Fruit fly (Drosophila melanogaster) whole organism, embryonic: ENCODE measurements around the gene Creld.

Experiments
- Abd-B ChIP-seq: fragments of 200-800 bp; sonication (Bioruptor generic); optimal IDR thresholded peaks from 2 replicates; lab custom pipeline; 2018; ENCODE audit warnings: missing biosample characterization, mild to moderate bottlenecking, missing genetic modification characterization, moderate library complexity
- Awh ChIP-seq: fragments of 200-800 bp; sonication (Bioruptor generic); IDR thresholded peaks from 2 replicates; pipeline ENCODE4, ENCODE4 v1.3.6; 2022; ENCODE audit warnings: missing biosample characterization, missing genetic modification characterization
- Bgb ChIP-seq: fragments of 200-800 bp; sonication (Bioruptor generic); IDR thresholded peaks from 2 replicates; pipeline ENCODE4 v1.3.6; 2022; ENCODE audit warnings: missing biosample characterization, missing genetic modification characterization; ENCODE audit not compliant: partially characterized antibody
- CG11723 ChIP-seq: fragments of 200-800 bp; sonication (Bioruptor generic); optimal IDR thresholded peaks from 2 replicates; lab custom pipeline; 2017; ENCODE audit warnings: missing biosample characterization, mild to moderate bottlenecking, missing genetic modification characterization
- CG12155 ChIP-seq: fragments of 200-800 bp; sonication (Bioruptor generic); optimal IDR thresholded peaks from 3 replicates; lab custom pipeline; 2016; ENCODE audit warnings: missing biosample characterization, missing genetic modification characterization
- CG13775 ChIP-seq: fragments of 200-800 bp; sonication (Bioruptor generic); optimal IDR thresholded peaks from 3 replicates; lab custom pipeline; 2017; ENCODE audit warnings: missing biosample characterization, mild to moderate bottlenecking, missing genetic modification characterization
- CG14014 ChIP-seq: fragments of 200-800 bp; sonication (Bioruptor generic); IDR thresholded peaks from 2 replicates; pipeline ENCODE4 v1.3.6; 2022; ENCODE audit warnings: missing biosample characterization, missing genetic modification characterization
- CG17359 ChIP-seq: fragments of 200-800 bp; sonication (Bioruptor generic); optimal IDR thresholded peaks from 3 replicates; lab custom pipeline; 2018; ENCODE audit warnings: missing biosample characterization, mild to moderate bottlenecking, missing genetic modification characterization, moderate library complexity
- CG17829 ChIP-seq: fragments of 200-800 bp; optimal IDR thresholded peaks from 2 replicates; lab custom pipeline; 2019; ENCODE audit warnings: missing biosample characterization, mild to moderate bottlenecking, missing genetic modification characterization, moderate library complexity
- CG18476 ChIP-seq: fragments of 200-800 bp; sonication (Bioruptor generic); optimal IDR thresholded peaks from 2 replicates; lab custom pipeline; 2016; ENCODE audit warnings: missing biosample characterization, mild to moderate bottlenecking, missing genetic modification characterization
- CG2875 ChIP-seq: fragments of 200-800 bp; sonication (Bioruptor generic); optimal IDR thresholded peaks from 2 replicates; lab custom pipeline; 2017; ENCODE audit warnings: missing biosample characterization, mild to moderate bottlenecking, missing genetic modification characterization, missing genetic modification reagents
- CG34224 ChIP-seq: fragments of 200-800 bp; sonication (Bioruptor generic); IDR thresholded peaks from 3 replicates; pipeline ENCODE4 v1.3.6; 2022; ENCODE audit warnings: missing biosample characterization, missing genetic modification characterization; ENCODE audit not compliant: partially characterized antibody
- CG42726 ChIP-seq: fragments of 200-800 bp; sonication (Bioruptor generic); IDR thresholded peaks from 2 replicates; pipeline ENCODE4 v1.3.6; 2022; ENCODE audit warnings: missing biosample characterization, missing genetic modification characterization; ENCODE audit not compliant: partially characterized antibody
- CG4707 ChIP-seq: fragments of 200-800 bp; sonication (Bioruptor generic); optimal IDR thresholded peaks from 2 replicates; lab custom pipeline; 2018; ENCODE audit warnings: missing biosample characterization, mild to moderate bottlenecking, missing genetic modification characterization, moderate library complexity
- CG5245 ChIP-seq: fragments of 200-800 bp; sonication (Bioruptor generic); optimal IDR thresholded peaks from 3 replicates; lab custom pipeline; 2016; ENCODE audit warnings: missing biosample characterization, missing genetic modification characterization
- CG7372 ChIP-seq: fragments of 200-800 bp; sonication (Bioruptor generic); IDR thresholded peaks from 2 replicates; pipeline ENCODE4 v1.3.6; 2022; ENCODE audit warnings: missing biosample characterization, missing genetic modification characterization
- CG7987 ChIP-seq: fragments of 200-800 bp; sonication (Bioruptor generic); optimal IDR thresholded peaks from 2 replicates; lab custom pipeline; 2018; ENCODE audit warnings: missing biosample characterization, mild to moderate bottlenecking, missing genetic modification characterization, moderate library complexity
- CG8281 ChIP-seq: fragments of 200-800 bp; sonication (Bioruptor generic); optimal IDR thresholded peaks from 2 replicates; lab custom pipeline; 2018; ENCODE audit warnings: missing biosample characterization, mild to moderate bottlenecking, missing genetic modification characterization, moderate library complexity
- Dad ChIP-seq: fragments of 200-800 bp; sonication (Bioruptor generic); optimal IDR thresholded peaks from 3 replicates; lab custom pipeline; 2016; ENCODE audit warnings: missing biosample characterization, missing genetic modification characterization
- Dek ChIP-seq: fragments of 200-800 bp; sonication (Bioruptor generic); optimal IDR thresholded peaks from 3 replicates; lab custom pipeline; 2019; ENCODE audit warnings: missing biosample characterization, mild to moderate bottlenecking, missing genetic modification characterization, moderate library complexity
- Ets65A ChIP-seq: fragments of 200-800 bp; sonication (Bioruptor generic); peaks from one replicate; lab custom pipeline; 2016; ENCODE audit warnings: missing biosample characterization, missing genetic modification characterization
- Gug ChIP-seq: fragments of 200-800 bp; sonication (Bioruptor generic); IDR thresholded peaks from 4 replicates; pipeline ENCODE4 v1.3.6; 2022; ENCODE audit warnings: missing biosample characterization, missing genetic modification characterization
- HLH4C ChIP-seq: fragments of 200-800 bp; sonication (Bioruptor generic); IDR thresholded peaks from 3 replicates; pipeline ENCODE4 v1.3.6; 2022; ENCODE audit warnings: missing biosample characterization, missing genetic modification characterization; ENCODE audit not compliant: partially characterized antibody
- Hey ChIP-seq: fragments of 200-800 bp; sonication (Bioruptor generic); optimal IDR thresholded peaks from 3 replicates; lab custom pipeline; 2018; ENCODE audit warnings: missing biosample characterization, mild to moderate bottlenecking, missing genetic modification characterization
- Mes4 ChIP-seq: fragments of 200-800 bp; sonication (Bioruptor generic); optimal IDR thresholded peaks from 2 replicates; lab custom pipeline; 2016; ENCODE audit warnings: missing biosample characterization, missing genetic modification characterization
- NC2β ChIP-seq: fragments of 200-800 bp; sonication (Bioruptor generic); optimal IDR thresholded peaks from 2 replicates; lab custom pipeline; 2016; ENCODE audit warnings: missing biosample characterization, missing genetic modification characterization
- Optix ChIP-seq: fragments of 200-800 bp; sonication (Bioruptor generic); IDR thresholded peaks from 3 replicates; pipeline ENCODE4 v1.3.6; 2022; ENCODE audit warnings: missing biosample characterization, missing genetic modification characterization
- Taf1 ChIP-seq: fragments of 200-800 bp; sonication (Bioruptor generic); IDR thresholded peaks from 2 replicates; pipeline ENCODE4 v1.3.6; 2022; ENCODE audit warnings: missing biosample characterization, missing genetic modification characterization
- ara ChIP-seq: fragments of 200-800 bp; sonication (Bioruptor generic); IDR thresholded peaks from 2 replicates; pipeline ENCODE4 v1.3.6; 2022; ENCODE audit warnings: missing biosample characterization, missing genetic modification characterization
- ato ChIP-seq: fragments of 200-800 bp; sonication (Bioruptor generic); IDR thresholded peaks from 2 replicates; pipeline ENCODE4 v1.3.6; 2022; ENCODE audit warnings: missing biosample characterization, missing genetic modification characterization; ENCODE audit not compliant: partially characterized antibody
- bigmax ChIP-seq: fragments of 200-800 bp; sonication (Bioruptor generic); optimal IDR thresholded peaks from 2 replicates; lab custom pipeline; 2018; ENCODE audit warnings: missing biosample characterization, mild to moderate bottlenecking, missing genetic modification characterization
- corto ChIP-seq: fragments of 200-800 bp; sonication (Bioruptor generic); optimal IDR thresholded peaks from 2 replicates; lab custom pipeline; 2016; ENCODE audit warnings: missing biosample characterization, mild to moderate bottlenecking, missing genetic modification characterization, moderate library complexity
- cwo ChIP-seq: fragments of 200-800 bp; sonication (Bioruptor generic); optimal IDR thresholded peaks from 3 replicates; lab custom pipeline; 2017; ENCODE audit warnings: missing biosample characterization, missing genetic modification characterization, mild to moderate bottlenecking, moderate library complexity, missing genetic modification reagents
- dati ChIP-seq: fragments of 200-800 bp; sonication (Bioruptor generic); IDR thresholded peaks from 2 replicates; pipeline ENCODE4 v1.3.6; 2022; ENCODE audit warnings: missing biosample characterization, missing genetic modification characterization
- dimm ChIP-seq: fragments of 200-800 bp; sonication (Bioruptor generic); IDR thresholded peaks from 2 replicates; pipeline ENCODE4 v1.3.6; 2022; ENCODE audit warnings: missing biosample characterization, missing genetic modification characterization
- en ChIP-seq: fragments of 200-800 bp; sonication (Bioruptor generic); optimal IDR thresholded peaks from 2 replicates; lab custom pipeline; 2016; ENCODE audit warnings: missing biosample characterization, missing genetic modification characterization
- eyg ChIP-seq: fragments of 200-800 bp; sonication (Bioruptor generic); optimal IDR thresholded peaks from 3 replicates; lab custom pipeline; 2016; ENCODE audit warnings: missing biosample characterization, missing genetic modification characterization
- fd102C ChIP-seq: fragments of 200-800 bp; sonication (Bioruptor generic); optimal IDR thresholded peaks from 2 replicates; lab custom pipeline; 2018; ENCODE audit warnings: missing biosample characterization, mild to moderate bottlenecking, missing genetic modification characterization, moderate library complexity
- fd64A ChIP-seq: fragments of 200-800 bp; sonication (Bioruptor generic); optimal IDR thresholded peaks from 3 replicates; lab custom pipeline; 2018; ENCODE audit warnings: missing biosample characterization, mild to moderate bottlenecking, missing genetic modification characterization
- gcm ChIP-seq: fragments of 200-800 bp; sonication (Bioruptor generic); optimal IDR thresholded peaks from 2 replicates; lab custom pipeline; 2019; ENCODE audit warnings: missing biosample characterization, mild to moderate bottlenecking, missing genetic modification characterization, moderate library complexity
- gem ChIP-seq: fragments of 200-800 bp; sonication (Bioruptor generic); optimal IDR thresholded peaks from 2 replicates; lab custom pipeline; 2019; ENCODE audit warnings: missing biosample characterization, mild to moderate bottlenecking, missing genetic modification characterization, moderate library complexity
- hkb ChIP-seq, 2 experiments: fragments of 200-800 bp in 1 of 2; fragments of >200 bp in 1 of 2; sonication (Bioruptor generic) in 1 of 2; IDR thresholded peaks in 1 of 2; optimal IDR thresholded peaks in 1 of 2; 2 replicates each; pipeline versions ENCODE4 v1.3.6 to Lab custom; 2017 to 2022; ENCODE audit warnings: missing biosample characterization in 1 of 2, missing genetic modification characterization in 1 of 2
- ken ChIP-seq: fragments of 200-800 bp; sonication (Bioruptor generic); IDR thresholded peaks from 3 replicates; pipeline ENCODE4 v1.3.6; 2022; ENCODE audit warnings: missing biosample characterization, missing genetic modification characterization
- klu ChIP-seq: fragments of 200-800 bp; sonication (Bioruptor generic); IDR thresholded peaks from 2 replicates; pipeline ENCODE4 v1.3.6; 2022; ENCODE audit warnings: missing biosample characterization, missing genetic modification characterization
- lab ChIP-seq: fragments of 200-800 bp; sonication (Bioruptor generic); optimal IDR thresholded peaks from 3 replicates; lab custom pipeline; 2017; ENCODE audit warnings: missing biosample characterization, missing genetic modification characterization, mild to moderate bottlenecking, moderate library complexity, missing genetic modification reagents
- lov ChIP-seq, 2 experiments: fragments of 200-800 bp in 1 of 2; fragments of >200 bp in 1 of 2; sonication (Bioruptor generic) in 1 of 2; IDR thresholded peaks in 1 of 2; optimal IDR thresholded peaks in 1 of 2; 2 replicates in 1 of 2; 3 replicates in 1 of 2; pipeline versions ENCODE4 v1.3.6 to Lab custom; 2017 to 2022; ENCODE audit warnings: missing biosample characterization in 1 of 2, missing genetic modification characterization in 1 of 2
- scrt ChIP-seq: fragments of 200-800 bp; sonication (Bioruptor generic); optimal IDR thresholded peaks from 2 replicates; lab custom pipeline; 2018; ENCODE audit warnings: missing biosample characterization, mild to moderate bottlenecking, missing genetic modification characterization, moderate library complexity
- twi ChIP-seq: fragments of 200-800 bp; optimal IDR thresholded peaks from 2 replicates; lab custom pipeline; 2019; ENCODE audit warnings: missing biosample characterization, mild to moderate bottlenecking, missing genetic modification characterization, moderate library complexity
- tx ChIP-seq: fragments of 200-800 bp; sonication (Bioruptor generic); optimal IDR thresholded peaks from 2 replicates; lab custom pipeline; 2016; ENCODE audit warnings: missing biosample characterization, missing genetic modification characterization

The Creld gene

dm6 chr2L:81198-81597 lies 21.0 kb upstream of the Creld start (continued):
- TF ChIP-seq CG7372 (GFP tag; lab: Robert Waterston, UW) (no peak), ato (no peak), NC2β (no peak), en (GFP tag; lab: Kevin White, UChicago) (no peak), ara (GFP tag; lab: Robert Waterston, UW) (0 out of 2 replicates have a peak, but pooled peaks have one; percentile 20), Bgb (GFP tag; lab: Robert Waterston, UW) (no peak), eyg (GFP tag; lab: Kevin White, UChicago) (peak; percentile 15), ken (GFP tag; lab: Robert Waterston, UW) (no peak), CG18476 (no peak), CG34224 (GFP tag; lab: Robert Waterston, UW) (no peak), Dad (no peak), Hey (tag; lab: Kevin White, UChicago) (no peak), Taf1 (GFP tag; lab: Robert Waterston, UW) (no peak), klu (GFP tag; lab: Robert Waterston, UW) (no peak), twi (tag; lab: Kevin White, UChicago) (no peak), CG12155 (no peak), Mes4 (GFP tag; lab: Kevin White, UChicago) (no peak), CG14014 (no peak), fd64A (GFP tag; lab: Kevin White, UChicago) (peak; percentile 76), Awh (GFP tag; lab: Robert Waterston, UW) (no peak), lab (peak; percentile 84), hkb (optimal IDR thresholded peaks at IDR 0.05; lab: Kevin White, UChicago) (no peak), hkb (GFP tag; IDR thresholded peaks at IDR 0.05; lab: Robert Waterston, UW) (peak; percentile 53; the same call in 1 of the 2 replicates), CG8281 (tag; lab: Kevin White, UChicago) (no peak), bigmax (GFP tag; lab: Kevin White, UChicago) (no peak), CG2875 (GFP tag; lab: Kevin White, UChicago) (peak; percentile 66), Ets65A (GFP tag; lab: Kevin White, UChicago) (no peak), lov (optimal IDR thresholded peaks at IDR 0.05; lab: Kevin White, UChicago) (no peak), lov (GFP tag; IDR thresholded peaks at IDR 0.05; lab: Robert Waterston, UW) (0 out of 3 replicates have a peak, but pooled peaks have one; percentile 35), CG13775 (no peak), tx (GFP tag; lab: Kevin White, UChicago) (no peak), CG4707 (GFP tag; lab: Kevin White, UChicago) (peak; percentile 35), CG17359 (peak; percentile 40), fd102C (GFP tag; lab: Kevin White, UChicago) (no peak), dimm (GFP tag; lab: Robert Waterston, UW) (no peak), gem (tag; lab: Kevin White, UChicago) (peak; percentile 22), CG11723 (GFP tag; lab: Kevin White, UChicago) (peak; percentile 58), CG17829 (tag; lab: Kevin White, UChicago) (no peak), Gug (GFP tag; lab: Robert Waterston, UW) (no peak), corto (GFP tag; lab: Kevin White, UChicago) (peak; percentile 26), cwo (peak; percentile 29), CG7987 (GFP tag; lab: Kevin White, UChicago) (peak; percentile 58), Optix (no peak), dati (GFP tag; lab: Robert Waterston, UW) (no peak), gcm (GFP tag; lab: Kevin White, UChicago) (peak; percentile 50), Dek (peak; percentile 12), HLH4C (GFP tag; lab: Robert Waterston, UW) (no peak), scrt (peak; percentile 37), CG42726 (GFP tag; lab: Robert Waterston, UW) (no peak), CG5245 (GFP tag; lab: Kevin White, UChicago) (no peak), Abd-B (GFP tag; lab: Kevin White, UChicago) (no peak)
